Worm (Caenorhabditis elegans) whole organism, L2 larva: Measurements from ENCODE around the gene Y46G5A.34.

Experiments used
- lin-11 ChIP-seq: fragments of 150-350 bp; sonication (generic microtip); optimal IDR thresholded peaks from 2 replicates; lab custom pipeline; 2014; ENCODE audit warnings: missing biosample characterization, missing genetic modification characterization, inconsistent platforms, mixed read lengths
- lin-13 ChIP-seq: fragments of 150-350 bp; optimal IDR thresholded peaks from 2 replicates; lab custom pipeline; 2014; ENCODE audit warnings: missing biosample characterization, missing genetic modification reagents, missing genetic modification characterization
- lsy-2 ChIP-seq, 2 experiments: fragments of 150-350 bp in 1 of 2; sonication (generic microtip) in 1 of 2; optimal IDR thresholded peaks; 2 replicates each; lab custom pipeline; 2014 to 2017; ENCODE audit warnings: missing biosample characterization in 2 of 2, missing genetic modification characterization in 2 of 2
- nhr-11 ChIP-seq: fragments of 150-350 bp; optimal IDR thresholded peaks from 2 replicates; lab custom pipeline; 2014; ENCODE audit warnings: missing biosample characterization, missing genetic modification characterization
- nhr-77 ChIP-seq: fragments of 150-350 bp; optimal IDR thresholded peaks from 2 replicates; lab custom pipeline; 2014; ENCODE audit warnings: missing biosample characterization, missing genetic modification characterization
- sma-3 ChIP-seq: sonication (generic microtip); optimal IDR thresholded peaks from 2 replicates; lab custom pipeline; 2016; ENCODE audit warnings: missing genetic modification reagents, missing genetic modification characterization, missing compliant biosample characterization
- snpc-4 ChIP-seq: fragments of 150-350 bp; optimal IDR thresholded peaks from 2 replicates; lab custom pipeline; 2014; ENCODE audit warnings: missing biosample characterization, missing genetic modification characterization
- unc-39 ChIP-seq: fragments of 150-350 bp; optimal IDR thresholded peaks from 2 replicates; lab custom pipeline; 2014; ENCODE audit warnings: missing biosample characterization, missing genetic modification characterization
- zag-1 ChIP-seq: fragments of 150-350 bp; optimal IDR thresholded peaks from 2 replicates; lab custom pipeline; 2014; ENCODE audit warnings: missing biosample characterization, missing genetic modification characterization
- ztf-11 ChIP-seq: sonication (generic microtip); optimal IDR thresholded peaks from 2 replicates; lab custom pipeline; 2017; ENCODE audit warnings: missing biosample characterization, missing genetic modification characterization

ce11 chrII:12830347-12830746 lies 53.9 kb downstream of the Y46G5A.34 start, which contains the start of gene bcmo-1:
- TF ChIP-seq nhr-11 (tag; lab: Kevin White, UChicago) (no peak), sma-3 (no peak), lin-11 (tag; lab: Kevin White, UChicago) (no peak), unc-39 (no peak), zag-1 (tag; lab: Kevin White, UChicago) (no peak), lin-13 (GFP tag; lab: Kevin White, UChicago) (no peak), nhr-77 (no peak), ztf-11 (tag; lab: Kevin White, UChicago) (no peak), snpc-4 (tag; lab: Kevin White, UChicago) (no peak), lsy-2 (tag; optimal IDR thresholded peaks at IDR 0.05; lab: Kevin White, UChicago) (no peak)
